Worm (Caenorhabditis elegans): ENCODE measurements around the gene tbc-11.

DNA sequence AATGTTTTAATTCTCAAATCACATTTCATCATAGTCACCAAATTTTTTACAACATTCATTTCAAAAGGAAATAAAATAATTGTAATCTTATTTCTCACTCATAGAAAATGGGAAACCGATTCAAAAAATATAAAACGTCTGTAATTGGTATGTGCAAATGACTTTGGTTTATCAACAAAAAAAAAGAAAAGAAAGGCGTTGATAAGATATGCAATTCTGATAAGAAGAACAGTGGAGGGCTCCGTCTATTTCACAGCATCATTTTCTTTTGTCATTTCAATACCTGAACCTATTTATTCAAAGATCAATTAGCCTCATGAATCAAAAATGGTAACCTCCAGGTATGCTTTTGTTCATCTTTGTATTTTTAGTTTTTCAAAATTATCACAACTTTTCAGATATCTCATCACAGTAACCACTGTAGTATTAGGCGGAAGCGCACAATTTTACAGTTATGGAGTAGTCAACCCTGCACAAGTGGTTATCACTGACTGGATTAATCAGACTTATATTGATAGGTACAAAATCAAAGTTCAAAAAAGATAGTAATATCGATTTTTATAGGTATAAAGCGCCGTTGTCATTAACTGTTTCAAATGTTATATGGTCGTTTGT is 13.6 kb downstream of the tbc-11 start, which contains the start of gene F53H8.3:
- TF ChIP-seq unc-62 (GFP tag; optimal IDR thresholded peaks at IDR 0.05 in 1 of 2) (no peak), unc-62 (tag; optimal IDR thresholded peaks at IDR 0.05) (no peak), lin-39 (tag; optimal IDR thresholded peaks at IDR 0.05) (no peak), hmg-1.1 (GFP tag; IDR thresholded peaks at IDR 0.05) (no peak), zag-1 (tag; optimal IDR thresholded peaks at IDR 0.05) (no peak), nhr-76 (tag; optimal IDR thresholded peaks at IDR 0.05) (no peak), pqm-1 (tag; optimal IDR thresholded peaks at IDR 0.05) (peak; percentile 85), ZK337.2 (GFP tag; IDR thresholded peaks at IDR 0.05) (no peak), nhr-28 (tag; optimal IDR thresholded peaks at IDR 0.05) (peak; percentile 22), daf-16 (GFP tag; optimal IDR thresholded peaks at IDR 0.05) (no peak), daf-16 (tag; optimal IDR thresholded peaks at IDR 0.05) (peak; percentile 73), mep-1 (tag; optimal IDR thresholded peaks at IDR 0.05) (no peak)
